Fruit fly (Drosophila melanogaster): ENCODE data around the gene Sgt1.

Sgt1 gene

dm6 chr3R:8349106-8349448 lies 44.0 kb upstream of the Sgt1 start:
- TF ChIP-seq pad (GFP tag; optimal IDR thresholded peaks at IDR 0.05): no peak

- TF ChIP-seq cic (GFP tag; optimal IDR thresholded peaks at IDR 0.05) (no peak), Hr96 (GFP tag; optimal IDR thresholded peaks at IDR 0.05) (no peak), CG14711 (tag; optimal IDR thresholded peaks at IDR 0.05) (no peak), toe (GFP tag; optimal IDR thresholded peaks at IDR 0.05) (no peak)
Measured at dm6 chr3R:8347835-8348234, 42.8 kb upstream of the Sgt1 start.

- no peak for TF ChIP-seq CG33017 (tag; optimal IDR thresholded peaks at IDR 0.05)
- TF ChIP-seq Clk (GFP tag; optimal IDR thresholded peaks at IDR 0.05): no peak
- no peak for TF ChIP-seq ovo (GFP tag; optimal IDR thresholded peaks at IDR 0.05)
- TF ChIP-seq CG7045 (GFP tag; optimal IDR thresholded peaks at IDR 0.05): no peak
- no peak for TF ChIP-seq kay (GFP tag; ENCODE audit: borderline replicate concordance)
- no peak for TF ChIP-seq CG12768 (GFP tag; optimal IDR thresholded peaks at IDR 0.05)
- no peak for TF ChIP-seq CG14711 (tag; optimal IDR thresholded peaks at IDR 0.05)
- no peak for TF ChIP-seq cnc (optimal IDR thresholded peaks at IDR 0.05)
- TF ChIP-seq pad (GFP tag; optimal IDR thresholded peaks at IDR 0.05): no peak
- TF ChIP-seq CG5204 (GFP tag; optimal IDR thresholded peaks at IDR 0.05): no peak
- TF ChIP-seq tj (GFP tag; optimal IDR thresholded peaks at IDR 0.05): no peak
- TF ChIP-seq CG7101 (tag; optimal IDR thresholded peaks at IDR 0.05): no peak
Measured at dm6 chr3R:8347279-8347678, 42.2 kb upstream of the Sgt1 start, which contains the start of gene CG7352. Gene CG7352, plus strand, starts transcription at chr3R:8347579.

- TF ChIP-seq cnc (optimal IDR thresholded peaks at IDR 0.05) (peak in 1 of 2 experiments; percentile 40), ovo (GFP tag; optimal IDR thresholded peaks at IDR 0.05) (no peak), cic (GFP tag; optimal IDR thresholded peaks at IDR 0.05) (no peak), Crg-1 (GFP tag; optimal IDR thresholded peaks at IDR 0.05) (no peak), Mnt (GFP tag; optimal IDR thresholded peaks at IDR 0.05) (no peak), tj (GFP tag; optimal IDR thresholded peaks at IDR 0.05) (no peak), Hr96 (GFP tag; optimal IDR thresholded peaks at IDR 0.05) (no peak), CG12768 (GFP tag; optimal IDR thresholded peaks at IDR 0.05) (no peak), kay (GFP tag; ENCODE audit: borderline replicate concordance) (no peak)
Measured at dm6 chr3R:8344174-8344573, 39.1 kb upstream of the Sgt1 start, which contains the start of gene DppIII. Gene DppIII, plus strand, starts transcription at chr3R:8344400.

- no peak for TF ChIP-seq Hr96 (GFP tag; optimal IDR thresholded peaks at IDR 0.05)
- TF ChIP-seq ovo (GFP tag; optimal IDR thresholded peaks at IDR 0.05): no peak
- TF ChIP-seq Clk (GFP tag; optimal IDR thresholded peaks at IDR 0.05): no peak
- no peak for TF ChIP-seq CG14711 (tag; optimal IDR thresholded peaks at IDR 0.05)
- TF ChIP-seq pad (GFP tag; optimal IDR thresholded peaks at IDR 0.05): no peak
Measured at dm6 chr3R:8343251-8343744, 38.2 kb upstream of the Sgt1 start, which contains the start of the genes PNKP and COX7AL. Gene PNKP, minus strand, starts transcription at chr3R:8343516. Gene COX7AL, plus strand, starts transcription at chr3R:8343669.

- TF ChIP-seq CG14711 (tag; optimal IDR thresholded peaks at IDR 0.05) (peak; percentile 16), kay (GFP tag; ENCODE audit: borderline replicate concordance) (no peak), bab1 (GFP tag; optimal IDR thresholded peaks at IDR 0.05) (peak; percentile 8), CG12768 (GFP tag; optimal IDR thresholded peaks at IDR 0.05) (no peak), Crg-1 (GFP tag; optimal IDR thresholded peaks at IDR 0.05) (peak; percentile 20), tj (GFP tag; optimal IDR thresholded peaks at IDR 0.05) (peak; percentile 23), Mnt (GFP tag; optimal IDR thresholded peaks at IDR 0.05) (no peak), CG7101 (tag; optimal IDR thresholded peaks at IDR 0.05) (peak; percentile 1)
Measured at dm6 chr3R:8340675-8341275, 35.7 kb upstream of the Sgt1 start, which contains the start of the genes COX7A and Arl2. Gene COX7A, minus strand, starts transcription at chr3R:8341043. Gene Arl2, plus strand, starts transcription at chr3R:8341100.

- TF ChIP-seq bab1 (GFP tag; optimal IDR thresholded peaks at IDR 0.05) (no peak), CG11617 (GFP tag; optimal IDR thresholded peaks at IDR 0.05) (no peak), kay (GFP tag; ENCODE audit: borderline replicate concordance) (no peak), CG7045 (GFP tag; optimal IDR thresholded peaks at IDR 0.05) (no peak), CG7101 (tag; optimal IDR thresholded peaks at IDR 0.05) (no peak), CG14711 (tag; optimal IDR thresholded peaks at IDR 0.05) (no peak), pad (GFP tag; optimal IDR thresholded peaks at IDR 0.05) (no peak), Clk (GFP tag; optimal IDR thresholded peaks at IDR 0.05) (no peak), CG1620 (GFP tag; optimal IDR thresholded peaks at IDR 0.05) (no peak)
Measured at dm6 chr3R:8336012-8336567, 31.0 kb upstream of the Sgt1 start.

- no peak for TF ChIP-seq CG33017 (tag; optimal IDR thresholded peaks at IDR 0.05)
- no peak for TF ChIP-seq Clk (GFP tag; optimal IDR thresholded peaks at IDR 0.05)
- TF ChIP-seq CG11617 (GFP tag; optimal IDR thresholded peaks at IDR 0.05): no peak
- TF ChIP-seq Mnt (GFP tag; optimal IDR thresholded peaks at IDR 0.05): no peak
- no peak for TF ChIP-seq cic (GFP tag; optimal IDR thresholded peaks at IDR 0.05)
- TF ChIP-seq bab1 (GFP tag; optimal IDR thresholded peaks at IDR 0.05): no peak
- TF ChIP-seq CG14711 (tag; optimal IDR thresholded peaks at IDR 0.05): no peak
- TF ChIP-seq CG7045 (GFP tag; optimal IDR thresholded peaks at IDR 0.05): no peak
- no peak for TF ChIP-seq pad (GFP tag; optimal IDR thresholded peaks at IDR 0.05)
- TF ChIP-seq Hr96 (GFP tag; optimal IDR thresholded peaks at IDR 0.05): no peak
- TF ChIP-seq CG1620 (GFP tag; optimal IDR thresholded peaks at IDR 0.05): no peak
Measured at dm6 chr3R:8334982-8335381, 29.9 kb upstream of the Sgt1 start.

Data from whole organism, adult.